Worm (Caenorhabditis elegans) whole organism, L4 larva: ENCODE results near the gene fip-3.

Experiments used
- F10B5.3 ChIP-seq: sonication (generic microtip); optimal IDR thresholded peaks from 2 replicates; lab custom pipeline; 2016; ENCODE audit warnings: mild to moderate bottlenecking, missing genetic modification characterization, missing compliant biosample characterization
- F37D6.2 ChIP-seq: sonication (generic microtip); optimal IDR thresholded peaks from 2 replicates; lab custom pipeline; 2016; ENCODE audit warnings: mild to moderate bottlenecking, missing genetic modification characterization, missing compliant biosample characterization
- F44E2.7 ChIP-seq: fragments of 200-800 bp; sonication (Bioruptor generic); IDR thresholded peaks from 2 replicates; pipeline ENCODE4 v2.1.2; 2022; ENCODE audit warnings: missing genetic modification characterization, missing compliant biosample characterization
- ZK337.2 ChIP-seq: fragments of 200-800 bp; sonication (Bioruptor generic); IDR thresholded peaks from 2 replicates; pipeline ENCODE4 v1.3.6; 2022; ENCODE audit warnings: missing genetic modification reagents, missing genetic modification characterization, missing compliant biosample characterization
- aha-1 ChIP-seq: fragments of 150-350 bp; peaks from one replicate; lab custom pipeline; 2014; ENCODE audit warnings: missing biosample characterization, missing genetic modification characterization
- arid-1 ChIP-seq: fragments of 200-800 bp; sonication (Bioruptor generic); conservative IDR thresholded peaks from 2 replicates; pipeline ENCODE4 v1.3.6; 2022; ENCODE audit warnings: missing genetic modification reagents, missing genetic modification characterization, missing compliant biosample characterization
- ceh-44 ChIP-seq: fragments of 200-800 bp; sonication (Bioruptor generic); IDR thresholded peaks from 2 replicates; pipeline ENCODE4 v1.3.6; 2022; ENCODE audit warnings: missing genetic modification reagents, missing genetic modification characterization, missing compliant biosample characterization
- ctbp-1 ChIP-seq: fragments of 200-800 bp; sonication (Bioruptor generic); IDR thresholded peaks from 2 replicates; pipeline ENCODE4 v1.3.6; 2022; ENCODE audit warnings: missing genetic modification reagents, missing genetic modification characterization, missing compliant biosample characterization
- daf-12 ChIP-seq: fragments of 150-350 bp; optimal IDR thresholded peaks from 2 replicates; lab custom pipeline; 2014; ENCODE audit warnings: missing biosample characterization, missing genetic modification reagents, missing genetic modification characterization
- daf-19 ChIP-seq: fragments of 200-800 bp; sonication (Bioruptor generic); conservative IDR thresholded peaks from 2 replicates; pipeline ENCODE4 v1.3.6; 2022; ENCODE audit warnings: missing genetic modification characterization, missing compliant biosample characterization
- dmd-6 ChIP-seq: fragments of 200-800 bp; sonication (Bioruptor generic); IDR thresholded peaks from 2 replicates; pipeline ENCODE4 v1.3.6; 2022; ENCODE audit warnings: missing genetic modification reagents, missing genetic modification characterization, missing compliant biosample characterization
- dmd-8 ChIP-seq: fragments of 200-800 bp; sonication (Bioruptor generic); IDR thresholded peaks from 2 replicates; pipeline ENCODE4 v1.3.6; 2022; ENCODE audit warnings: missing genetic modification characterization, missing compliant biosample characterization
- egl-43 ChIP-seq: fragments of 200-800 bp; sonication (Bioruptor generic); IDR thresholded peaks from 2 replicates; pipeline ENCODE4 v1.3.6; 2022; ENCODE audit warnings: missing genetic modification reagents, missing genetic modification characterization, missing compliant biosample characterization
- hlh-11 ChIP-seq: fragments of 200-800 bp; sonication (Bioruptor generic); optimal IDR thresholded peaks from 2 replicates; lab custom pipeline; 2018; ENCODE audit warnings: mild to moderate bottlenecking, missing genetic modification characterization, missing compliant biosample characterization
- hlh-30 ChIP-seq: sonication (generic microtip); optimal IDR thresholded peaks from 2 replicates; lab custom pipeline; 2017; ENCODE audit warnings: antibody characterized with exemption, mild to moderate bottlenecking, missing genetic modification characterization, missing compliant biosample characterization; ENCODE audit not compliant: insufficient read depth
- lim-7 ChIP-seq: fragments of 200-800 bp; sonication (Bioruptor generic); IDR thresholded peaks from 2 replicates; pipeline ENCODE4 v1.3.6; 2022; ENCODE audit warnings: missing genetic modification characterization, missing compliant biosample characterization
- lin-39 ChIP-seq: fragments of 150-350 bp; optimal IDR thresholded peaks from 2 replicates; lab custom pipeline; 2014; ENCODE audit warnings: missing biosample characterization, missing genetic modification reagents, missing genetic modification characterization
- lir-3 ChIP-seq: sonication (generic microtip); optimal IDR thresholded peaks from 2 replicates; lab custom pipeline; 2016; ENCODE audit warnings: mild to moderate bottlenecking, missing genetic modification characterization, missing compliant biosample characterization
- mdt-29 ChIP-seq: fragments of 200-800 bp; sonication (Bioruptor generic); IDR thresholded peaks from 2 replicates; pipeline ENCODE4 v1.3.6; 2022; ENCODE audit warnings: missing genetic modification reagents, missing genetic modification characterization, missing compliant biosample characterization
- nhr-10 ChIP-seq: fragments of 150-350 bp; optimal IDR thresholded peaks from 2 replicates; lab custom pipeline; 2014; ENCODE audit warnings: missing biosample characterization, missing genetic modification characterization
- nhr-111 ChIP-seq: fragments of 200-800 bp; sonication (Bioruptor generic); optimal IDR thresholded peaks from 2 replicates; lab custom pipeline; 2018; ENCODE audit warnings: mild to moderate bottlenecking, missing genetic modification characterization, missing compliant biosample characterization
- nhr-28 ChIP-seq: fragments of 150-350 bp; optimal IDR thresholded peaks from 2 replicates; lab custom pipeline; 2014; ENCODE audit warnings: missing biosample characterization, missing genetic modification characterization
- nhr-42 ChIP-seq: fragments of 200-800 bp; sonication (Bioruptor generic); IDR thresholded peaks from 2 replicates; pipeline ENCODE4 v1.3.6; 2022; ENCODE audit warnings: missing genetic modification characterization, missing compliant biosample characterization
- pqm-1 ChIP-seq: sonication (generic microtip); optimal IDR thresholded peaks from 2 replicates; lab custom pipeline; 2017; ENCODE audit warnings: missing biosample characterization, missing genetic modification characterization
- set-16 ChIP-seq: fragments of 200-800 bp; sonication (Bioruptor generic); IDR thresholded peaks from 2 replicates; pipeline ENCODE4 v1.3.6; 2022; ENCODE audit warnings: missing genetic modification reagents, missing genetic modification characterization, missing compliant biosample characterization
- spr-3 ChIP-seq: fragments of 200-800 bp; sonication (Bioruptor generic); optimal IDR thresholded peaks from 2 replicates; lab custom pipeline; 2018; ENCODE audit warnings: mild to moderate bottlenecking, missing genetic modification characterization, missing compliant biosample characterization
- unc-62 ChIP-seq, 3 experiments: fragments of 150-350 bp in 1 of 3; sonication (generic microtip); optimal IDR thresholded peaks in 2 of 3; peaks in 1 of 3; 1 replicate in 1 of 3; 2 replicates in 2 of 3; lab custom pipeline; 2014 to 2017; ENCODE audit warnings: missing biosample characterization in 3 of 3, missing genetic modification characterization in 3 of 3, missing genetic modification reagents in 3 of 3, missing genotype in 1 of 3
- vab-7 ChIP-seq: fragments of 200-800 bp; sonication (Bioruptor generic); IDR thresholded peaks from 2 replicates; pipeline ENCODE4 v1.3.6; 2022; ENCODE audit warnings: missing genetic modification reagents, missing genetic modification characterization, missing compliant biosample characterization
- zfp-2 ChIP-seq: sonication (generic microtip); optimal IDR thresholded peaks from 2 replicates; lab custom pipeline; 2016; ENCODE audit warnings: mild to moderate bottlenecking, missing genetic modification characterization, missing compliant biosample characterization

The fip-3 gene

DNA sequence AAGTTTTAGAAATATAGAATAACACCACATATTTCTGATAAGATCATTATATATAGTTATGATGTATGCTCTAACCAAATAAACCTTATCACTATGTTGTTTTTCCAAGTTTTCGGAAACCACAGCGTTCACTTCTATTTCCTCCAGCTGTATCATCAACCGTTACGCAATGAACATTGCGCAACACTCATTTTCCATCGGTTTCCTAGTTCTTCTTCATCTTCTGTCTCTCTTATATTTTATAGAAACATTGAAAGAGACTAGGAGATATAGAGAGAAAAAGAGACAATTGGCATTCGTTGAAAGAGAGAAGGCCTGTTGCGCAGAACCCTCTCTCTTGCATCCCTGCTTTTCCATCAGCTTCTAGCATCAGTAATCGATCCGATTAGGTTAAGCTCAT, 15.0 kb downstream of the fip-3 start:
- TF ChIP-seq aha-1 (tag; lab: Kevin White, UChicago) (peak; percentile 84), nhr-28 (tag; lab: Kevin White, UChicago) (peak; percentile 18), zfp-2 (tag; lab: Kevin White, UChicago) (no peak)

DNA sequence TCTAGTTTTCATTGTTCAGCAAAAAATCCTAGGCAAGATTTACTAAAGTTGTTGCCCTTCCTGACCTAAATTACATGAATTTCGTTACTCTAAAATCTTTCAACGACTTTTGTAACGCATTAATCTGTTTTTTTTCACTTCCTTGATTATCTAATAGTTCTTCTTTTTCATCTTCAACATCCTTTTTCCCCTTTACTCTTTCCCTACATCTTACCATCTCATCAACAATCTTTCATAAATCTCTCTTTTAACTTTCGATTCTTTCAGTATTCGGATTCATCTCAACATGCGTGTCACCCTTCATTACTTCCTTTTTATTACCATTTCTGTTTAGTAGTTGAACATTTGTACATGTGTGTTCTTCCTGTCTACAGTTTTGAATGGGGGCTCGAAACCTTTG, 15.4 kb downstream of the fip-3 start:
- TF ChIP-seq spr-3 (GFP tag; lab: Kevin White, UChicago) = no peak
- no peak for TF ChIP-seq daf-19 (GFP tag; lab: Robert Waterston, UW)
- no peak for TF ChIP-seq pqm-1 (tag; lab: Kevin White, UChicago)
- TF ChIP-seq daf-12 (tag; lab: Kevin White, UChicago) = no peak
- no peak for TF ChIP-seq nhr-111 (GFP tag; lab: Kevin White, UChicago)
- TF ChIP-seq ZK337.2 (GFP tag; lab: Robert Waterston, UW) = no peak
- no peak for TF ChIP-seq vab-7 (GFP tag; lab: Robert Waterston, UW)

DNA sequence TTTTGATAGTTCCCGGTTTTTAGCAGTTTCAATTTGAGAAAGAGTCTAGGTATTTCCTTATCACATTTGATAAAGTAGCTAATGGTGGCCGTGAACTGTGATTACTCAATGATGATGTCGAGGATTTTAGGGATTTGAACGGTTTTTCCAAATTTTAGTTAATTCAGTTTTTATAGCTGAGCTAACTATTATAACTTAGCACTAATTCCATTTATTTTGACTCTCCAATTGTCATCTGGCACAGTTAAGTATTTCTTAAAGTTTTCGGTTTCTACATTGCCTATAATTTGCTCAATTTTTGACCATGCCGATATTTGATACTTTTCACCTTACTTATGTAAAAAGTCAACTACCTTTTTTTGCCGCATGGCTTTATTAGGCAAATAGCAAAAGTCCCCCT, 16.0 kb downstream of the fip-3 start:
- TF ChIP-seq F10B5.3 (tag; lab: Kevin White, UChicago) = no peak
- TF ChIP-seq unc-62 (GFP tag; optimal IDR thresholded peaks at IDR 0.05 in 1 of 2; lab: Kevin White, UChicago) = peak in 1 of 2 experiments; percentile 90
- TF ChIP-seq unc-62 (tag; optimal IDR thresholded peaks at IDR 0.05; lab: Kevin White, UChicago) = no peak

- TF ChIP-seq hlh-11 (peak; percentile 13), ctbp-1 (GFP tag; lab: Robert Waterston, UW) (no peak), ZK337.2 (GFP tag; lab: Robert Waterston, UW) (0 out of 2 replicates have a peak, but pooled peaks have one; percentile 18)
Observed at ce11 chrIII:8571845-8572244, 17.4 kb downstream of the fip-3 start.

- TF ChIP-seq mdt-29 (GFP tag; lab: Robert Waterston, UW) = no peak
- no peak for TF ChIP-seq lim-7 (GFP tag; lab: Robert Waterston, UW)
- TF ChIP-seq unc-62 (GFP tag; optimal IDR thresholded peaks at IDR 0.05 in 1 of 2; lab: Kevin White, UChicago) = no peak
- TF ChIP-seq unc-62 (tag; optimal IDR thresholded peaks at IDR 0.05; lab: Kevin White, UChicago) = no peak
- TF ChIP-seq set-16 = peak; percentile 83; the same call in 1 of the 2 replicates
Observed at ce11 chrIII:8570289-8570688, 19.0 kb downstream of the fip-3 start.

DNA sequence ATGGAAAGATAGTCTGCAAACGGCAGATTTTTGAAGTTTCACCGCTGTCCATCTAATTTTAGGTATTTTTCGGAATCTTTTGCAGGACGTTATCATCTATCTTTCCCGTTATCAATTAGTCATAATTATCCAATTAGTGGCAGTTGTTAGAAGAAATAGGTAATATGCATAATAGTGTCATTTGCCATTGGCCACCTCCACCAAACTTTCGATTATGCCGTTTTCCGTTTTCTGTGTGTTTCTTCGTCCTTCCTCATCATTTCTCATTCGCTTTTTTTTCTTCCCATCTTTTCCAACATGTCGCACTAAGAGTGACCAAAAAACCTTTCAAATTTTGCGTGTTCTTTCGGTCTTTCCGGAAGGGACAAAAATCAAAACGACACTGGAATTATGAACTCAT, 24.9 kb downstream of the fip-3 start:
- TF ChIP-seq nhr-10 (tag; lab: Kevin White, UChicago) = no peak
- TF ChIP-seq lir-3 (tag; lab: Kevin White, UChicago) = no peak
- no peak for TF ChIP-seq dmd-6 (GFP tag; lab: Robert Waterston, UW)
- TF ChIP-seq aha-1 (tag; lab: Kevin White, UChicago) = no peak
- no peak for TF ChIP-seq ceh-44 (GFP tag; lab: Robert Waterston, UW)
- no peak for TF ChIP-seq F44E2.7 (GFP tag; lab: Robert Waterston, UW)
- TF ChIP-seq nhr-42 (GFP tag; lab: Robert Waterston, UW) = no peak
- no peak for TF ChIP-seq arid-1 (GFP tag; lab: Robert Waterston, UW)
- TF ChIP-seq egl-43 (GFP tag; lab: Robert Waterston, UW) = no peak
- TF ChIP-seq dmd-8 (GFP tag; lab: Robert Waterston, UW) = no peak
- TF ChIP-seq hlh-30 (tag; lab: Kevin White, UChicago) = no peak
- TF ChIP-seq F37D6.2 (tag; lab: Kevin White, UChicago) = no peak
- no peak for TF ChIP-seq set-16
- TF ChIP-seq lin-39 (tag; lab: Kevin White, UChicago) = no peak
- no peak for TF ChIP-seq daf-12 (tag; lab: Kevin White, UChicago)
